Fruit fly (Drosophila melanogaster): Measurements from ENCODE around the gene grnd.

grnd gene

dm6 chr2L:18496834-18497233, 11.6 kb downstream of the grnd start:
- TF ChIP-seq noc (tag; optimal IDR thresholded peaks at IDR 0.05): no peak

- TF ChIP-seq noc (tag; optimal IDR thresholded peaks at IDR 0.05): no peak
These were observed 14.7 kb downstream of the grnd start for dm6 chr2L:18499900-18500299.

- TF ChIP-seq noc (tag; optimal IDR thresholded peaks at IDR 0.05): no peak
These were observed 18.5 kb downstream of the grnd start, which contains the start of gene kon for dm6 chr2L:18503760-18504159. Gene kon, minus strand, starts transcription at chr2L:18503978.

dm6 chr2L:18504881-18505280, 19.7 kb downstream of the grnd start:
- TF ChIP-seq noc (tag; optimal IDR thresholded peaks at IDR 0.05): no peak

- no peak for TF ChIP-seq noc (tag; optimal IDR thresholded peaks at IDR 0.05)
These were observed 20.3 kb downstream of the grnd start for dm6 chr2L:18505475-18505874.

- TF ChIP-seq noc (tag; optimal IDR thresholded peaks at IDR 0.05): no peak
These were observed 21.7 kb downstream of the grnd start for dm6 chr2L:18506923-18507322.

- no peak for TF ChIP-seq noc (tag; optimal IDR thresholded peaks at IDR 0.05)
These were observed 24.0 kb downstream of the grnd start, which contains the start of gene Ugt301D1 for dm6 chr2L:18509181-18509580. Gene Ugt301D1, plus strand, starts transcription at chr2L:18509560.

- TF ChIP-seq noc (tag; optimal IDR thresholded peaks at IDR 0.05): no peak
These were observed 28.2 kb downstream of the grnd start for dm6 chr2L:18513402-18513801.

dm6 chr2L:18516367-18516766, 31.1 kb downstream of the grnd start:
- no peak for TF ChIP-seq noc (tag; optimal IDR thresholded peaks at IDR 0.05)

dm6 chr2L:18517002-18517635, 31.9 kb downstream of the grnd start, which contains the start of gene CG10211:
Gene CG10211, plus strand, starts transcription at chr2L:18517487.
- no peak for TF ChIP-seq noc (tag; optimal IDR thresholded peaks at IDR 0.05)

- TF ChIP-seq noc (tag; optimal IDR thresholded peaks at IDR 0.05): no peak
These were observed 33.6 kb downstream of the grnd start for dm6 chr2L:18518852-18519251.

dm6 chr2L:18522258-18522657, 37.0 kb downstream of the grnd start:
- no peak for TF ChIP-seq noc (tag; optimal IDR thresholded peaks at IDR 0.05)

dm6 chr2L:18523003-18523402, 37.8 kb downstream of the grnd start:
- TF ChIP-seq noc (tag; optimal IDR thresholded peaks at IDR 0.05): no peak

dm6 chr2L:18524896-18525295, 39.7 kb downstream of the grnd start:
- TF ChIP-seq noc (tag; optimal IDR thresholded peaks at IDR 0.05): no peak

- TF ChIP-seq noc (tag; optimal IDR thresholded peaks at IDR 0.05): no peak
These were observed 40.8 kb downstream of the grnd start for dm6 chr2L:18526005-18526404.

All from whole organism, larva.